Fruit fly (Drosophila melanogaster) whole organism: ENCODE data around the gene Srlp.

Source experiments
- CG8478 ChIP-seq: fragments of >200 bp; optimal IDR thresholded peaks from 2 replicates; lab custom pipeline; 2018; ENCODE audit warnings: inconsistent platforms
- Dll ChIP-seq: fragments of >200 bp; optimal IDR thresholded peaks from 2 replicates; lab custom pipeline; 2017
- usp ChIP-seq: fragments of >200 bp; optimal IDR thresholded peaks from 2 replicates; lab custom pipeline; 2017; ENCODE audit warnings: missing biosample characterization, missing genetic modification characterization, mixed read lengths

DNA sequence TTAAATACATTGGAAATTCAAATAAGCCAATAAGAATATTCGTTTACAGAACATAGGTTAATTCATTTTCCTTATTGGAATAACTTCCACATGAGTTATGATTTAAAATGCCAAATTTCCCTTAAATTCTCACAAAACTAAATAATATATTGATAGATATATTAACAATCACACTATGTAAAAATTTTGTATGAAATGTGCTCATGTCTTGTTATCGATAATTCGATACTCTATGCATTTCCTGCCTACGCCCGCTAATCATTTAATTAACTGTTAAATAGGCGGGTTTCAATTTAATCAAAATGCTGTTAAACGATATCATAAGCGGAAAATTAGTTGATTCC lies 7.6 kb upstream of the Srlp start, which contains the start of gene NANS:
- TF ChIP-seq usp (GFP tag; lab: Kevin White, UChicago) (no peak), CG8478 (no peak), Dll (lab: Kevin White, UChicago) (no peak)
